Worm (Caenorhabditis elegans): ENCODE data around the gene F58G6.7.

F58G6.7 gene

DNA sequence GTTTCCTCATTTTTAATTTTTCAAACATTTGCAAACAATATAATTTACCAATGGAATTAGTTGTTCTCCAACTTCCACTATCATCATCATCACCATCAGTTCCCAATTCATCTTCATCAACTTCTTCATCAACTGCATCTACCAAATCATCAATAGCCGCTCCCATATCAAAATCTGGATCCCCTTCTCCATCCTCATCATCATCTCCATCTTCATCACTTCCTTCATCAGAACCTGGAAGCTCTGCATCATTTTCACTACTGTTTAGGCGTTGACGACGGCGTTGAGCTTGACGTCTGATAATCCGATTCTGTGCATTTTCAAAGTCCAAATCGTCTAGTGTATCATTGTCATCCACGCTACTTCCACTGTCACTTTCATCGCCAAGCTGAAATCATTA, 43.8 kb downstream of the F58G6.7 start:
- no peak for TF ChIP-seq unc-62 (GFP tag; optimal IDR thresholded peaks at IDR 0.05)

DNA sequence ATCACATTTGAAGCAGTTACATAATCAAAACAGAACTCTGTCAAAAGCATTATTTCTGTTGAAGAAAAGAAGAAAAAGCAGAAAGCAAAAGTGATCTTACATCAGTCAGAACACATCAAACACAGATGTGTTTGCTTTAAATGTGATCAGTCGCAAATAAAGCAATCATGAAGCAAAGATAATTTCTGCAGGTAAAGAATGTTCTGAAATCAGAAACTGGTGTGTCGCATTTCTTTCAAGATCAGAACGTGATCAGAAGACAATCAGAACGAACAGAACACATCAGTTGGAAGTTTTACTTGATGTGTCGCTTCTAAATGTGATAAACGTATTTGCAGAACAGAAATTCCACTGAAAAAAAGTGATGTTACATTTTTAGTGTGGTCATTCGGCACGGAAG, 44.9 kb downstream of the F58G6.7 start:
- no peak for TF ChIP-seq unc-62 (GFP tag; optimal IDR thresholded peaks at IDR 0.05)

All from whole organism, dauer.